Fruit fly (Drosophila melanogaster) whole organism, prepupa: ENCODE measurements around the gene CG8679.
A peak's percentile ranks its signal among the peaks of the same experiment; 100 is the strongest.

ENCODE experiments used
- CG10631 ChIP-seq: fragments of 200-800 bp; sonication (Bioruptor generic); optimal IDR thresholded peaks from 2 replicates; lab custom pipeline; 2016; ENCODE audit warnings: missing biosample characterization, missing genetic modification characterization
- CG10669 ChIP-seq: fragments of 200-800 bp; sonication (Bioruptor generic); optimal IDR thresholded peaks from 3 replicates; lab custom pipeline; 2018; ENCODE audit warnings: missing biosample characterization, mild to moderate bottlenecking, missing genetic modification characterization, moderate library complexity
- CG11294 ChIP-seq: fragments of 200-800 bp; sonication (Bioruptor generic); IDR thresholded peaks from 2 replicates; pipeline ENCODE4 v1.3.6; 2022; ENCODE audit warnings: missing biosample characterization, missing genetic modification characterization
- CG11762 ChIP-seq: fragments of 200-800 bp; sonication (Bioruptor generic); optimal IDR thresholded peaks from 3 replicates; lab custom pipeline; 2016; ENCODE audit warnings: missing biosample characterization, missing genetic modification characterization; ENCODE audit not compliant: insufficient read depth
- CG11902 ChIP-seq: fragments of 200-800 bp; sonication (Bioruptor generic); optimal IDR thresholded peaks from 3 replicates; lab custom pipeline; 2016; ENCODE audit warnings: missing biosample characterization, missing genetic modification characterization
- CG15336 ChIP-seq: fragments of 200-800 bp; sonication (Bioruptor generic); IDR thresholded peaks from 2 replicates; pipeline ENCODE4 v1.3.6; 2022; ENCODE audit warnings: missing biosample characterization, missing genetic modification characterization
- CG3032 ChIP-seq: fragments of 200-800 bp; optimal IDR thresholded peaks from 2 replicates; lab custom pipeline; 2019; ENCODE audit warnings: missing biosample characterization, mild to moderate bottlenecking, missing genetic modification characterization, moderate library complexity
- CG32006 ChIP-seq: fragments of 200-800 bp; sonication (Bioruptor generic); optimal IDR thresholded peaks from 3 replicates; lab custom pipeline; 2017; ENCODE audit warnings: missing biosample characterization, mild to moderate bottlenecking, missing genetic modification characterization
- CG34406 ChIP-seq: fragments of 200-800 bp; sonication (Bioruptor generic); optimal IDR thresholded peaks from 3 replicates; lab custom pipeline; 2016; ENCODE audit warnings: missing biosample characterization, missing genetic modification characterization
- CG4318 ChIP-seq: fragments of 200-800 bp; sonication (Bioruptor generic); optimal IDR thresholded peaks from 3 replicates; lab custom pipeline; 2017; ENCODE audit warnings: missing biosample characterization, mild to moderate bottlenecking, missing genetic modification characterization
- CG6163 ChIP-seq: fragments of 200-800 bp; sonication (Bioruptor generic); IDR thresholded peaks from 3 replicates; pipeline ENCODE4 v1.3.6; 2022; ENCODE audit warnings: missing biosample characterization, missing genetic modification characterization
- CG6276 ChIP-seq: fragments of 200-800 bp; sonication (Bioruptor generic); optimal IDR thresholded peaks from 2 replicates; lab custom pipeline; 2017; ENCODE audit warnings: missing biosample characterization, mild to moderate bottlenecking, missing genetic modification characterization
- CG6854 ChIP-seq: fragments of 200-800 bp; sonication (Bioruptor generic); optimal IDR thresholded peaks from 2 replicates; lab custom pipeline; 2017; ENCODE audit warnings: missing biosample characterization, mild to moderate bottlenecking, missing genetic modification characterization
- CG7368 ChIP-seq: fragments of 200-800 bp; sonication (Bioruptor generic); optimal IDR thresholded peaks from 3 replicates; lab custom pipeline; 2016; ENCODE audit warnings: missing biosample characterization, missing genetic modification characterization
- CG8119 ChIP-seq: fragments of 200-800 bp; sonication (Bioruptor generic); IDR thresholded peaks from 3 replicates; pipeline ENCODE4 v1.3.6; 2022; ENCODE audit warnings: missing biosample characterization, missing genetic modification characterization
- CG8319 ChIP-seq: fragments of 200-800 bp; sonication (Bioruptor generic); optimal IDR thresholded peaks from 3 replicates; lab custom pipeline; 2016; ENCODE audit warnings: missing biosample characterization, missing genetic modification characterization
- CG9139 ChIP-seq: fragments of 200-800 bp; sonication (Bioruptor generic); optimal IDR thresholded peaks from 3 replicates; lab custom pipeline; 2017; ENCODE audit warnings: missing biosample characterization, mild to moderate bottlenecking, missing genetic modification characterization
- Eip75B ChIP-seq: fragments of 200-800 bp; sonication (Bioruptor generic); optimal IDR thresholded peaks from 3 replicates; lab custom pipeline; 2016; ENCODE audit warnings: missing biosample characterization, missing genetic modification characterization
- Eip93F ChIP-seq: fragments of 200-800 bp; sonication (Bioruptor generic); optimal IDR thresholded peaks from 2 replicates; lab custom pipeline; 2016; ENCODE audit warnings: missing biosample characterization, mild to moderate bottlenecking, missing genetic modification characterization
- Ets96B ChIP-seq: fragments of 200-800 bp; optimal IDR thresholded peaks from 2 replicates; lab custom pipeline; 2019; ENCODE audit warnings: missing biosample characterization, mild to moderate bottlenecking, missing genetic modification characterization, moderate library complexity
- Gug ChIP-seq: fragments of 200-800 bp; sonication (Bioruptor generic); IDR thresholded peaks from 2 replicates; pipeline ENCODE4 v1.3.6; 2022; ENCODE audit warnings: missing biosample characterization, missing genetic modification characterization
- Hr38 ChIP-seq: sonication (Bioruptor generic); optimal IDR thresholded peaks from 2 replicates; lab custom pipeline; 2016; ENCODE audit warnings: missing biosample characterization, missing genetic modification characterization
- Hr39 ChIP-seq: fragments of 200-800 bp; sonication (Bioruptor generic); optimal IDR thresholded peaks from 2 replicates; lab custom pipeline; 2016; ENCODE audit warnings: missing biosample characterization, missing genetic modification characterization
- Hr4 ChIP-seq: fragments of 200-800 bp; sonication (Bioruptor generic); optimal IDR thresholded peaks from 3 replicates; lab custom pipeline; 2016; ENCODE audit warnings: missing biosample characterization, missing genetic modification characterization
- Lpt ChIP-seq: fragments of 200-800 bp; sonication (Bioruptor generic); optimal IDR thresholded peaks from 3 replicates; lab custom pipeline; 2016; ENCODE audit warnings: missing biosample characterization, missing genetic modification characterization
- Met ChIP-seq: fragments of 200-800 bp; sonication (Bioruptor generic); optimal IDR thresholded peaks from 3 replicates; lab custom pipeline; 2016; ENCODE audit warnings: missing biosample characterization, missing genetic modification characterization
- Sox102F ChIP-seq: fragments of 200-800 bp; sonication (Bioruptor generic); optimal IDR thresholded peaks from 2 replicates; lab custom pipeline; 2016; ENCODE audit warnings: missing biosample characterization, mild to moderate bottlenecking, missing genetic modification characterization
- Sox15 ChIP-seq: fragments of 200-800 bp; sonication (Bioruptor generic); optimal IDR thresholded peaks from 3 replicates; lab custom pipeline; 2016; ENCODE audit warnings: missing biosample characterization, missing genetic modification characterization
- acj6 ChIP-seq: fragments of 200-800 bp; sonication (Bioruptor generic); optimal IDR thresholded peaks from 3 replicates; lab custom pipeline; 2016; ENCODE audit warnings: missing biosample characterization, missing genetic modification characterization
- dsx ChIP-seq: fragments of 200-800 bp; optimal IDR thresholded peaks from 3 replicates; lab custom pipeline; 2019; ENCODE audit warnings: missing biosample characterization, mild to moderate bottlenecking, missing genetic modification characterization, moderate library complexity; ENCODE audit not compliant: poor library complexity, severe bottlenecking
- eg ChIP-seq: fragments of 200-800 bp; sonication (Bioruptor generic); IDR thresholded peaks from 3 replicates; pipeline ENCODE4 v1.3.6; 2022; ENCODE audit warnings: missing biosample characterization, missing genetic modification characterization
- esn ChIP-seq: fragments of 200-800 bp; sonication (Bioruptor generic); optimal IDR thresholded peaks from 2 replicates; lab custom pipeline; 2016; ENCODE audit warnings: missing biosample characterization, mild to moderate bottlenecking, missing genetic modification characterization, moderate library complexity
- fd59A ChIP-seq: fragments of 200-800 bp; sonication (Bioruptor generic); optimal IDR thresholded peaks from 2 replicates; lab custom pipeline; 2017; ENCODE audit warnings: missing biosample characterization, mild to moderate bottlenecking, missing genetic modification characterization, missing genetic modification reagents
- fkh ChIP-seq: fragments of 200-800 bp; sonication (Bioruptor generic); optimal IDR thresholded peaks from 3 replicates; lab custom pipeline; 2017; ENCODE audit warnings: missing biosample characterization, mild to moderate bottlenecking, missing genetic modification characterization, moderate library complexity
- salr ChIP-seq, 2 experiments: fragments of 200-800 bp; sonication (Bioruptor generic); optimal IDR thresholded peaks; 3 replicates each; lab custom pipeline; 2016 to 2018; ENCODE audit warnings: missing biosample characterization in 2 of 2, missing genetic modification characterization in 2 of 2, mild to moderate bottlenecking in 1 of 2
- spab ChIP-seq: fragments of 200-800 bp; sonication (Bioruptor generic); optimal IDR thresholded peaks from 2 replicates; lab custom pipeline; 2017; ENCODE audit warnings: missing biosample characterization, mild to moderate bottlenecking, missing genetic modification characterization, missing genetic modification reagents
- ss ChIP-seq, 2 experiments: fragments of 200-800 bp; sonication (Bioruptor generic); optimal IDR thresholded peaks; 2 replicates in 1 of 2; 3 replicates in 1 of 2; lab custom pipeline; 2017 to 2018; ENCODE audit warnings: mild to moderate bottlenecking in 2 of 2, missing biosample characterization in 2 of 2, missing genetic modification characterization in 2 of 2, moderate library complexity in 1 of 2
- svp ChIP-seq: fragments of 200-800 bp; sonication (Bioruptor generic); peaks from one replicate; lab custom pipeline; 2016; ENCODE audit warnings: missing biosample characterization, missing genetic modification characterization

CG8679 gene

dm6 chr2L:21237048-21237747, 18.9 kb upstream of the CG8679 start, which contains the start of gene Hr39 (continued):
- TF ChIP-seq salr (GFP tag; optimal IDR thresholded peaks at IDR 0.05; lab: Kevin White, UChicago) (no peak), esn (GFP tag; lab: Kevin White, UChicago) (no peak), CG15336 (no peak), Sox15 (GFP tag; lab: Kevin White, UChicago) (no peak), CG3032 (peak; percentile 34), Met (GFP tag; lab: Kevin White, UChicago) (no peak), CG34406 (GFP tag; lab: Kevin White, UChicago) (no peak), fd59A (no peak), Sox102F (GFP tag; lab: Kevin White, UChicago) (no peak), Hr39 (no peak), acj6 (GFP tag; lab: Kevin White, UChicago) (no peak), fkh (GFP tag; lab: Kevin White, UChicago) (peak; percentile 51), Hr4 (GFP tag; lab: Kevin White, UChicago) (no peak), CG4318 (GFP tag; lab: Kevin White, UChicago) (no peak), Eip93F (GFP tag; lab: Kevin White, UChicago) (no peak), eg (no peak), CG6854 (GFP tag; lab: Kevin White, UChicago) (peak; percentile 31), Ets96B (tag; lab: Kevin White, UChicago) (no peak), CG8319 (GFP tag; lab: Kevin White, UChicago) (no peak), Eip75B (GFP tag; lab: Kevin White, UChicago) (peak; percentile 40), CG9139 (GFP tag; lab: Kevin White, UChicago) (no peak), Gug (GFP tag; lab: Robert Waterston, UW) (no peak), dsx (GFP tag; lab: Kevin White, UChicago) (no peak), CG32006 (GFP tag; lab: Kevin White, UChicago) (no peak), ss (GFP tag; optimal IDR thresholded peaks at IDR 0.05; lab: Kevin White, UChicago) (no peak), CG6276 (GFP tag; lab: Kevin White, UChicago) (no peak), CG6163 (GFP tag; lab: Robert Waterston, UW) (no peak), CG10631 (GFP tag; lab: Kevin White, UChicago) (no peak), CG11294 (GFP tag; lab: Robert Waterston, UW) (no peak), spab (no peak), Hr38 (GFP tag; lab: Kevin White, UChicago) (no peak), CG11902 (no peak), Lpt (no peak), CG11762 (no peak)

- TF ChIP-seq CG7368 (GFP tag; lab: Kevin White, UChicago), result no peak
- no peak for TF ChIP-seq svp
- TF ChIP-seq Sox102F (GFP tag; lab: Kevin White, UChicago), result no peak
- no peak for TF ChIP-seq CG15336
- TF ChIP-seq CG10669 (GFP tag; lab: Kevin White, UChicago), result no peak
- no peak for TF ChIP-seq spab
- no peak for TF ChIP-seq Eip93F (GFP tag; lab: Kevin White, UChicago)
- no peak for TF ChIP-seq CG34406 (GFP tag; lab: Kevin White, UChicago)
- no peak for TF ChIP-seq esn (GFP tag; lab: Kevin White, UChicago)
- no peak for TF ChIP-seq eg
- TF ChIP-seq CG10631 (GFP tag; lab: Kevin White, UChicago), result no peak
- TF ChIP-seq CG8119 (GFP tag; lab: Robert Waterston, UW), result no peak
These were observed 18.3 kb upstream of the CG8679 start, which contains the start of gene CG31626 for dm6 chr2L:21236633-21237032. Gene CG31626, minus strand, starts transcription at chr2L:21236733.
